Worm (Caenorhabditis elegans): ENCODE measurements around the gene H23L24.1.

Gene H23L24.1

DNA sequence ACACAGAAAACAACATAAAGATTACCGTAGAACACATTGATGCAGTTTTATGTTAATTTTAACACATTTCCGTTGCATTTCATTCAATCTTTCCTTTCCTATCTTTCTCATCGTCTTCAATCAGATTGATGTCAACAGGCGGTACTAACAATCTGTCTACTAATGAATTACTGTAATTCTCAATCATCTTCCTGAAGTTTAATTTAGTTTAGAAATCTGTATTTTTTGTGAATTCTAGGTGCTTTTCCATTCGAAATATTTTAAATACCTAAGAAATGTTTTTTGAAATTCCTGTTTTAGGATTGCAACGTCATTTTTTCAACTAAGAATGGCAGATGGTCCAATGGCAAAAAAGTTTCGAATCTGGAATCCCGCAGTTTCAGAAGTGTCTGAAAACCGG is 5.5 kb downstream of the H23L24.1 start, which contains the start of gene F21D5.9:
Gene F21D5.9 (plus strand): TSS at position 301 of the 400 bp plus-strand sequence.
- TF ChIP-seq elt-3 (tag; optimal IDR thresholded peaks at IDR 0.05) (no peak), skn-1 (tag; optimal IDR thresholded peaks at IDR 0.05) (no peak), ceh-16 (tag; optimal IDR thresholded peaks at IDR 0.05) (no peak), zag-1 (tag; optimal IDR thresholded peaks at IDR 0.05) (no peak), mab-5 (tag; optimal IDR thresholded peaks at IDR 0.05) (no peak)

DNA sequence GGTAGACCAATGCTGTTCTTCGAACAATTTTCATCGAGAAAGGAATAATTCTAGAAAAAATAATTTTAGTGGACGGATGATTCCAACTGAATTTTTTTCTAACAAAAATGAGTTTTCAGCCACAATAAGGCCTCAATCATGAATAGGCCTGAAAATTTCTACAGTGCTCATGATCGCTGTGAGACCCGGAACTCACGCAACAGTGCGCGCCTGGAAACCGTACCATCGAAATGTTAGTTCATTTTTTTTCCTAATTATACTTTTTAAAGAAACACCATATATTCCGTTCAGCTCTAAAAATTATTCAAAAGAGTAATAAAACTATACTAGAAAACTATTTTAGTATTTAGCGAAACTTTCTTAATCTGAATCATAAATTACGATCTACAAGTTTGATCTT is 6.7 kb downstream of the H23L24.1 start:
- TF ChIP-seq F13H6.1 (tag; optimal IDR thresholded peaks at IDR 0.05) (no peak), crh-2 (tag; optimal IDR thresholded peaks at IDR 0.05) (no peak), nhr-129 (tag; optimal IDR thresholded peaks at IDR 0.05) (no peak), ZK546.5 (tag; optimal IDR thresholded peaks at IDR 0.05) (no peak), C34F6.9 (tag; optimal IDR thresholded peaks at IDR 0.05) (no peak), lin-11 (tag; optimal IDR thresholded peaks at IDR 0.05) (no peak), nhr-23 (tag; optimal IDR thresholded peaks at IDR 0.05) (no peak), sem-4 (tag; optimal IDR thresholded peaks at IDR 0.05) (no peak), unc-39 (tag; optimal IDR thresholded peaks at IDR 0.05) (no peak), sma-3 (GFP tag; optimal IDR thresholded peaks at IDR 0.05) (no peak), nhr-77 (tag; optimal IDR thresholded peaks at IDR 0.05) (no peak)

DNA sequence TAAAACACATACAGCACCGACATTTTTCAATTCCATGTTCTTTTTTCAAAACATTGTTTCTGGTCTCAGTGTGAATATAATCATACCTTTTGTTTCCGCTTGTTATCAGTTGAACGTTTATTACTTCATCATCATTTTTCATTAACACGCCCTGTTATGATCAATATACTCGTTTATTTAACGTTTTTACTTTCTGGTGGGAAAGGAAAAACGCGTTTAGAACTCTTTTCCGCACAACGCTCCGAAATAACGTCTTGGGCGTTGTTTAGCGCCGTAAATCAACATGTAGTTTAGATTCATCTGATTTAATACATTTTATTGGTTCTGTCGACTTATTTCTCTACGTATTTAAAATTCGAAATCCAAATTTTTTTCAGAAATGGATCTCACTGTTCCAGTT is 7.1 kb downstream of the H23L24.1 start, which contains the start of gene pgm-3:
Gene pgm-3 (plus strand): TSS at position 378 of the 400 bp plus-strand sequence.
- TF ChIP-seq skn-1 (tag; optimal IDR thresholded peaks at IDR 0.05) (peak; percentile 20), nhr-6 (tag; optimal IDR thresholded peaks at IDR 0.05) (no peak), mab-5 (tag; optimal IDR thresholded peaks at IDR 0.05) (no peak), fos-1 (tag; optimal IDR thresholded peaks at IDR 0.05) (peak; percentile 3), ztf-11 (tag; optimal IDR thresholded peaks at IDR 0.05) (no peak), nhr-77 (tag; optimal IDR thresholded peaks at IDR 0.05) (no peak), sma-3 (GFP tag; optimal IDR thresholded peaks at IDR 0.05) (no peak), elt-1 (tag; optimal IDR thresholded peaks at IDR 0.05) (no peak), elt-3 (tag; optimal IDR thresholded peaks at IDR 0.05) (no peak)

DNA sequence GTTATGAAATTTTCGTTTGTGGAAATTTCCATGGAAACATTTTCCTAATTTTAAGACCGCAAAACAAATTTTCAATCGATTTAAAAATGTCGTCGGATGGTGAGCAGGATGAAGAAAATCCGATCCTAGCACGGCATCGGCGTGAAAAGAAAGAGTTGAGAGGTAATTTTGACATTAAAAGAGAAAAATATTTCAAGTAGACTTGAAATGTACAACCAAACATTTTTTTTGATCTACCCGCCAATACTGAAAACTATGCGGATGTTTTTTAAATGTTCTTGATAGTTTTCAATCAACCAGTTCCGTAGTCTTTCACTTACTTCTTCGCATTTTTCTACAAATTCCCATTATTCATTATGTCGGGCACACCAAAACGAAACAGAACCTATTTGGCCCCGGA is 9.9 kb downstream of the H23L24.1 start, which contains the start of gene otub-3:
Gene otub-3 (plus strand): TSS at position 56 of the 400 bp plus-strand sequence.
- TF ChIP-seq elt-3 (tag; optimal IDR thresholded peaks at IDR 0.05) (no peak), unc-62 (GFP tag; optimal IDR thresholded peaks at IDR 0.05) (no peak), elt-1 (tag; optimal IDR thresholded peaks at IDR 0.05) (no peak), nhr-10 (tag; optimal IDR thresholded peaks at IDR 0.05) (no peak), snpc-4 (tag; optimal IDR thresholded peaks at IDR 0.05) (no peak), ama-1 (optimal IDR thresholded peaks at IDR 0.05) (no peak), sma-3 (GFP tag; optimal IDR thresholded peaks at IDR 0.05) (no peak), ceh-16 (tag; optimal IDR thresholded peaks at IDR 0.05) (no peak), mab-5 (tag; optimal IDR thresholded peaks at IDR 0.05) (no peak), F13H6.1 (tag; optimal IDR thresholded peaks at IDR 0.05) (no peak), nhr-25 (tag; optimal IDR thresholded peaks at IDR 0.05) (no peak), nhr-129 (tag; optimal IDR thresholded peaks at IDR 0.05) (no peak), peb-1 (tag; optimal IDR thresholded peaks at IDR 0.05) (no peak), lin-11 (tag; optimal IDR thresholded peaks at IDR 0.05) (no peak), nhr-237 (tag; optimal IDR thresholded peaks at IDR 0.05) (no peak)

DNA sequence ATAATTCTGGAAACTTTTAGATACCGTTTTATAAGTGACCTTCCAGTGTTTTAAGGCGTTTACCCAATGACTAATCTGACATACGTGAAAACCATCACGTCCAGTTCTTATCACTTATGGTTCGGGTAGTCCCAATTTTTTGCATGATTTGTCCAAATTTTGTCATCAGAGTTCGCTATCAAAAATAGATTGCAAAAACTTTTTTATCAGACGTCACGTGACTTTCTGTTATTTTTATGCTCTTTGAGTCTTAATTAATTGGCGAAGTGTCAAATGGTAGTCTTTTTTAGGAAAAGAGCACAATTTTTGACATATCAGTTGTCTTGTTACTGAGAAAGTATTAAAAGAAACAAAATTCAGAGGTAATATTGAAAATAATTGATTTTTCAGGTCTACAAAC is 11.4 kb downstream of the H23L24.1 start:
- TF ChIP-seq C34F6.9 (tag; optimal IDR thresholded peaks at IDR 0.05): no peak
- TF ChIP-seq sma-9 (GFP tag; optimal IDR thresholded peaks at IDR 0.05): peak; percentile 38
- no peak for TF ChIP-seq sma-9 (tag; optimal IDR thresholded peaks at IDR 0.05)
- TF ChIP-seq skn-1 (tag; optimal IDR thresholded peaks at IDR 0.05): no peak
- TF ChIP-seq crh-2 (tag; optimal IDR thresholded peaks at IDR 0.05): peak; percentile 1
- TF ChIP-seq fos-1 (tag; optimal IDR thresholded peaks at IDR 0.05): peak; percentile 16
- no peak for TF ChIP-seq ztf-1 (GFP tag; conservative IDR thresholded peaks at IDR 0.05)

DNA sequence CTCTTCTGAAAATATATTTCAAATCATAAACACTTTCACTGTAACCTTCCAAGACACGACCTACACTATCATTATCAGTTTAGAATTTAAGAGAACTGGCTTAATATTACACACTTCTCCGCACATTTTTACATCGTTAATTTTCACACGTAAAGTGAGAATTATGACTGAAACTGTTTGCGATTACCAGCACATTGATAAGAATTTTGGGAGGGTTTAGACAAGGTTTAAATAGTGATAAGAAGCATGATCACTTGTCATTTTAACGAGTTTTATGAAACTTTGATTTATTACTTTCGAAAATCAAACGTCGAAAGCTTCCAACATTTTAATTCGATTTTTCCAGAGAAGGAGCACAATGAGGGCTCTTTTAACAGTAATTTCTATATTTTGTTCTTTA is 12.2 kb downstream of the H23L24.1 start, which contains the start of gene F21D5.3:
Gene F21D5.3 (plus strand): TSS at position 347 of the 400 bp plus-strand sequence.
- TF ChIP-seq fos-1 (tag; optimal IDR thresholded peaks at IDR 0.05): peak; percentile 94
- TF ChIP-seq zag-1 (tag; optimal IDR thresholded peaks at IDR 0.05): no peak
- TF ChIP-seq sma-9 (GFP tag; optimal IDR thresholded peaks at IDR 0.05): peak; percentile 42
- no peak for TF ChIP-seq sma-9 (tag; optimal IDR thresholded peaks at IDR 0.05)
- peak; percentile 41 for TF ChIP-seq crh-2 (tag; optimal IDR thresholded peaks at IDR 0.05)
- TF ChIP-seq gmeb-1 (tag; optimal IDR thresholded peaks at IDR 0.05): peak; percentile 16

Measured in whole organism, L2 larva.